Worm (Caenorhabditis elegans): Measurements from ENCODE around the gene C09E7.8.

DNA sequence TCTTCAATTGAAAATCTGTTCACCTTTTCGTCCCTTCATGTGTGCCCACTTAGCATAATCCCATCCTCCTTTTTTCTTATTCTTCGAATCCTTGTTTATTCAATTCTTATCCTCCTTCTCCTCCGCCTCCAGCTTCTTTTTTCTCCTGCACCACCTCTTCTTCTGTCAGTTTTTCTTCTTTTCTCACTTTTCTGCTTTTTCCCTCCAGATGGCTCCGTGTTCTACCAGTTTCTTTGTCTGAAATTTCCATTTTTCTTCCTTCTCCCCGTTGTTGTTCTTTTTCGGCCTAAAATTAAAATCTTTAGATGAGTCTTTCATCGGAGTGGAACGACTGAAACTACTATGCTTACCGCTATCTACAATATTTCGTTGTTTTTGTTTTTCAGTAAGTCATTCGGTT lies 23.2 kb upstream of the C09E7.8 start, which contains the start of gene acr-21:
- no peak for TF ChIP-seq xbp-1 (tag; optimal IDR thresholded peaks at IDR 0.05)
- TF ChIP-seq ceh-63 (GFP tag; optimal IDR thresholded peaks at IDR 0.05), result no peak
- no peak for TF ChIP-seq nhr-76 (tag; optimal IDR thresholded peaks at IDR 0.05)
- no peak for TF ChIP-seq aly-2 (tag; optimal IDR thresholded peaks at IDR 0.05)
- TF ChIP-seq snpc-4 (tag; optimal IDR thresholded peaks at IDR 0.05), result no peak
- TF ChIP-seq grh-1 (GFP tag; IDR thresholded peaks at IDR 0.05), result no peak
- TF ChIP-seq ceh-82 (tag; optimal IDR thresholded peaks at IDR 0.05), result no peak
- no peak for TF ChIP-seq fos-1 (tag; optimal IDR thresholded peaks at IDR 0.05)
- no peak for TF ChIP-seq mdl-1 (tag; optimal IDR thresholded peaks at IDR 0.05)
- no peak for TF ChIP-seq mef-2 (tag; optimal IDR thresholded peaks at IDR 0.05)

Measured in whole organism, L1 larva.